Worm (Caenorhabditis elegans) whole organism, early embryonic: ENCODE results near the gene R10H10.3.

Source experiments
- B0310.2 ChIP-seq: sonication (generic microtip); optimal IDR thresholded peaks from 2 replicates; lab custom pipeline; 2016; ENCODE audit warnings: mild to moderate bottlenecking, missing genetic modification characterization, missing compliant biosample characterization
- ama-1 ChIP-seq: fragments of 150-350 bp; optimal IDR thresholded peaks from 2 replicates; lab custom pipeline; 2014
- ceh-36 ChIP-seq: sonication (generic microtip); optimal IDR thresholded peaks from 2 replicates; lab custom pipeline; 2016; ENCODE audit warnings: missing genetic modification characterization, inconsistent platforms, missing compliant biosample characterization
- ets-7 ChIP-seq: sonication (generic microtip); optimal IDR thresholded peaks from 2 replicates; lab custom pipeline; 2016; ENCODE audit warnings: missing genotype, missing genetic modification characterization, missing compliant biosample characterization
- flt-1 ChIP-seq: fragments of 200-800 bp; sonication (Bioruptor generic); IDR thresholded peaks from 2 replicates; pipeline ENCODE4 v1.3.6; 2022; ENCODE audit warnings: missing genetic modification characterization, missing compliant biosample characterization
- hmbx-1 ChIP-seq: sonication (generic microtip); optimal IDR thresholded peaks from 2 replicates; lab custom pipeline; 2016; ENCODE audit warnings: mild to moderate bottlenecking, missing genetic modification characterization, missing compliant biosample characterization
- hmg-4 ChIP-seq: fragments of 200-800 bp; sonication (Bioruptor generic); optimal IDR thresholded peaks from 2 replicates; lab custom pipeline; 2018; ENCODE audit warnings: mild to moderate bottlenecking, missing genetic modification characterization, missing compliant biosample characterization
- pes-1 ChIP-seq: fragments of 200-800 bp; sonication (Bioruptor generic); IDR thresholded peaks from 2 replicates; pipeline ENCODE4 v1.3.6; 2022; ENCODE audit warnings: missing genetic modification reagents, missing genetic modification characterization, missing compliant biosample characterization
- scrt-1 ChIP-seq: fragments of 200-800 bp; sonication (Bioruptor generic); IDR thresholded peaks from 2 replicates; pipeline ENCODE4 v1.3.6; 2022; ENCODE audit warnings: missing genetic modification characterization, missing compliant biosample characterization
- sea-1 ChIP-seq: fragments of 200-800 bp; sonication (Bioruptor generic); conservative IDR thresholded peaks from 2 replicates; pipeline ENCODE4 v1.3.6; 2022; ENCODE audit warnings: missing genetic modification characterization, missing compliant biosample characterization
- tbx-11 ChIP-seq: fragments of 200-800 bp; sonication (Bioruptor generic); IDR thresholded peaks from 2 replicates; pipeline ENCODE4 v1.3.6; 2022; ENCODE audit warnings: missing genetic modification characterization, missing compliant biosample characterization
- tbx-37 ChIP-seq: fragments of 200-800 bp; sonication (Bioruptor generic); conservative IDR thresholded peaks from 2 replicates; pipeline ENCODE4 v1.3.6; 2022; ENCODE audit warnings: missing genetic modification reagents, missing genetic modification characterization, missing compliant biosample characterization
- tra-4 ChIP-seq: sonication (generic microtip); optimal IDR thresholded peaks from 2 replicates; lab custom pipeline; 2017; ENCODE audit warnings: missing genetic modification characterization, missing compliant biosample characterization

- TF ChIP-seq ceh-36 (tag; lab: Kevin White, UChicago) (no peak), scrt-1 (GFP tag; lab: Robert Waterston, UW) (no peak), ama-1 (lab: Kevin White, UChicago) (no peak), sea-1 (GFP tag; lab: Robert Waterston, UW) (no peak), tbx-11 (GFP tag; lab: Robert Waterston, UW) (no peak), hmbx-1 (no peak), tbx-37 (GFP tag; lab: Robert Waterston, UW) (no peak), ets-7 (no peak), B0310.2 (tag; lab: Kevin White, UChicago) (no peak), hmg-4 (GFP tag; lab: Kevin White, UChicago) (no peak), tra-4 (tag; lab: Kevin White, UChicago) (no peak), pes-1 (GFP tag; lab: Robert Waterston, UW) (no peak), flt-1 (GFP tag; lab: Robert Waterston, UW) (no peak)
These were observed 31.2 kb upstream of the R10H10.3 start, which contains the start of gene R11A8.1 for ce11 chrIV:10357072-10357471.
